Worm (Caenorhabditis elegans) whole organism, L1 larva: ENCODE measurements around the gene F59A1.15.

Experiments
- F16B12.6 ChIP-seq: fragments of 150-350 bp; optimal IDR thresholded peaks from 2 replicates; lab custom pipeline; 2014; ENCODE audit warnings: missing biosample characterization, missing genetic modification characterization
- ceh-88 ChIP-seq: fragments of 200-800 bp; sonication (Bioruptor generic); IDR thresholded peaks from 2 replicates; pipeline ENCODE4 v1.3.6; 2022; ENCODE audit warnings: missing genetic modification characterization, missing compliant biosample characterization
- ceh-90 ChIP-seq: sonication (generic microtip); optimal IDR thresholded peaks from 2 replicates; lab custom pipeline; 2016; ENCODE audit warnings: missing genetic modification characterization, missing compliant biosample characterization
- ces-1 ChIP-seq: fragments of 150-350 bp; optimal IDR thresholded peaks from 2 replicates; lab custom pipeline; 2014; ENCODE audit warnings: missing biosample characterization, missing genetic modification reagents, missing genetic modification characterization
- dsc-1 ChIP-seq: sonication (generic microtip); optimal IDR thresholded peaks from 2 replicates; lab custom pipeline; 2016; ENCODE audit warnings: mild to moderate bottlenecking, missing genetic modification characterization, missing compliant biosample characterization
- efl-1 ChIP-seq, 4 experiments: fragments of 150-350 bp; optimal IDR thresholded peaks in 3 of 4; peaks in 1 of 4; 1 replicate in 1 of 4; 2 replicates in 3 of 4; lab custom pipeline; 2014; ENCODE audit warnings: missing biosample characterization in 2 of 4, missing genetic modification characterization in 2 of 4, missing genetic modification reagents in 2 of 4
- efl-3 ChIP-seq: fragments of 200-800 bp; sonication (Bioruptor generic); optimal IDR thresholded peaks from 2 replicates; lab custom pipeline; 2018; ENCODE audit warnings: mild to moderate bottlenecking, missing genetic modification characterization, missing compliant biosample characterization
- elt-2 ChIP-seq: sonication (generic microtip); optimal IDR thresholded peaks from 2 replicates; lab custom pipeline; 2016; ENCODE audit warnings: missing genetic modification characterization, mild to moderate bottlenecking, inconsistent platforms, missing compliant biosample characterization, missing genetic modification reagents
- ets-5 ChIP-seq: fragments of 200-800 bp; sonication (Bioruptor generic); IDR thresholded peaks from 2 replicates; pipeline ENCODE4 v1.3.6; 2022; ENCODE audit warnings: missing genetic modification characterization, missing compliant biosample characterization
- hpl-2 ChIP-seq: fragments of 150-350 bp; optimal IDR thresholded peaks from 2 replicates; lab custom pipeline; 2014; ENCODE audit warnings: missing biosample characterization, missing genetic modification reagents, missing genetic modification characterization
- jun-1 ChIP-seq: fragments of 150-350 bp; optimal IDR thresholded peaks from 2 replicates; lab custom pipeline; 2014; ENCODE audit warnings: missing biosample characterization, missing genetic modification reagents, missing genetic modification characterization
- lin-14 ChIP-seq: fragments of 200-800 bp; sonication (Bioruptor generic); optimal IDR thresholded peaks from 2 replicates; lab custom pipeline; 2018; ENCODE audit warnings: mild to moderate bottlenecking, missing genetic modification characterization, moderate library complexity, missing compliant biosample characterization
- lin-15B ChIP-seq: fragments of 150-350 bp; sonication (generic microtip); optimal IDR thresholded peaks from 3 replicates; lab custom pipeline; 2014; ENCODE audit warnings: missing biosample characterization, missing genetic modification characterization
- lin-35 ChIP-seq, 2 experiments: fragments of 150-350 bp; optimal IDR thresholded peaks; 2 replicates each; lab custom pipeline; 2014; ENCODE audit warnings: missing biosample characterization in 2 of 2, missing genetic modification characterization in 2 of 2, missing genetic modification reagents in 2 of 2
- mab-9 ChIP-seq: fragments of 200-800 bp; sonication (Bioruptor generic); IDR thresholded peaks from 2 replicates; pipeline ENCODE4 v1.3.6; 2022; ENCODE audit warnings: missing genetic modification reagents, missing genetic modification characterization, missing compliant biosample characterization
- mdl-1 ChIP-seq, 2 experiments: fragments of 150-350 bp; optimal IDR thresholded peaks; 2 replicates each; lab custom pipeline; 2014 to 2017; ENCODE audit warnings: missing biosample characterization in 2 of 2, missing genetic modification characterization in 2 of 2, inconsistent platforms in 1 of 2
- mef-2 ChIP-seq: fragments of 150-350 bp; optimal IDR thresholded peaks from 2 replicates; lab custom pipeline; 2014; ENCODE audit warnings: missing biosample characterization, missing genetic modification characterization
- nhr-19 ChIP-seq: fragments of 200-800 bp; sonication (Bioruptor generic); conservative IDR thresholded peaks from 2 replicates; pipeline ENCODE4 v1.3.6; 2022; ENCODE audit warnings: missing genetic modification characterization, missing compliant biosample characterization
- nhr-20 ChIP-seq: sonication (generic microtip); optimal IDR thresholded peaks from 2 replicates; lab custom pipeline; 2016; ENCODE audit warnings: mild to moderate bottlenecking, missing genetic modification characterization, missing compliant biosample characterization
- nhr-71 ChIP-seq: sonication (generic microtip); optimal IDR thresholded peaks from 2 replicates; lab custom pipeline; 2016; ENCODE audit warnings: mild to moderate bottlenecking, missing genetic modification characterization, moderate library complexity, missing compliant biosample characterization
- nhr-77 ChIP-seq: fragments of 150-350 bp; optimal IDR thresholded peaks from 2 replicates; lab custom pipeline; 2014; ENCODE audit warnings: missing biosample characterization, missing genetic modification characterization
- nhr-85 ChIP-seq: sonication (generic microtip); peaks from one replicate; lab custom pipeline; 2016; ENCODE audit warnings: missing genetic modification characterization, inconsistent platforms, missing compliant biosample characterization
- nhr-90 ChIP-seq: sonication (generic microtip); optimal IDR thresholded peaks from 2 replicates; lab custom pipeline; 2016; ENCODE audit warnings: mild to moderate bottlenecking, missing genetic modification characterization, missing compliant biosample characterization; ENCODE audit not compliant: poor library complexity
- pag-3 ChIP-seq: sonication (generic microtip); optimal IDR thresholded peaks from 2 replicates; lab custom pipeline; 2017; ENCODE audit warnings: missing genetic modification characterization, mild to moderate bottlenecking, missing compliant biosample characterization, antibody characterized with exemption, borderline replicate concordance; ENCODE audit not compliant: insufficient read depth
- pax-3 ChIP-seq: fragments of 200-800 bp; sonication (Bioruptor generic); optimal IDR thresholded peaks from 2 replicates; lab custom pipeline; 2018; ENCODE audit warnings: mild to moderate bottlenecking, missing genetic modification characterization, moderate library complexity, missing compliant biosample characterization
- pqm-1 ChIP-seq: sonication (generic microtip); optimal IDR thresholded peaks from 3 replicates; lab custom pipeline; 2017; ENCODE audit warnings: missing biosample characterization, missing genetic modification characterization
- sup-37 ChIP-seq: fragments of 200-800 bp; sonication (Bioruptor generic); optimal IDR thresholded peaks from 2 replicates; lab custom pipeline; 2018; ENCODE audit warnings: mild to moderate bottlenecking, missing genetic modification characterization, missing compliant biosample characterization
- swsn-7 ChIP-seq: sonication (generic microtip); optimal IDR thresholded peaks from 2 replicates; lab custom pipeline; 2016; ENCODE audit warnings: missing genetic modification characterization, missing compliant biosample characterization
- tlp-1 ChIP-seq: fragments of 150-350 bp; optimal IDR thresholded peaks from 2 replicates; lab custom pipeline; 2014; ENCODE audit warnings: missing biosample characterization, missing genetic modification characterization
- unc-130 ChIP-seq: fragments of 150-350 bp; optimal IDR thresholded peaks from 2 replicates; lab custom pipeline; 2017; ENCODE audit warnings: missing biosample characterization, missing genetic modification characterization, inconsistent platforms
- unc-30 ChIP-seq: sonication (generic microtip); optimal IDR thresholded peaks from 2 replicates; lab custom pipeline; 2017; ENCODE audit warnings: missing biosample characterization, missing genetic modification characterization
- unc-86 ChIP-seq: sonication (generic microtip); optimal IDR thresholded peaks from 2 replicates; lab custom pipeline; 2016; ENCODE audit warnings: missing genetic modification characterization, missing compliant biosample characterization
- unc-98 ChIP-seq: fragments of 200-800 bp; sonication (Bioruptor generic); IDR thresholded peaks from 2 replicates; pipeline ENCODE4 v1.3.6; 2022; ENCODE audit warnings: missing genetic modification characterization, missing compliant biosample characterization
- xbp-1 ChIP-seq: sonication (generic microtip); optimal IDR thresholded peaks from 2 replicates; lab custom pipeline; 2016; ENCODE audit warnings: missing genetic modification characterization, missing compliant biosample characterization
- zag-1 ChIP-seq: fragments of 150-350 bp; optimal IDR thresholded peaks from 2 replicates; lab custom pipeline; 2014; ENCODE audit warnings: missing biosample characterization, missing genetic modification characterization
- zip-4 ChIP-seq: fragments of 200-800 bp; sonication (Bioruptor generic); optimal IDR thresholded peaks from 2 replicates; lab custom pipeline; 2018; ENCODE audit warnings: mild to moderate bottlenecking, missing genetic modification characterization, moderate library complexity, missing compliant biosample characterization

Gene F59A1.15

DNA sequence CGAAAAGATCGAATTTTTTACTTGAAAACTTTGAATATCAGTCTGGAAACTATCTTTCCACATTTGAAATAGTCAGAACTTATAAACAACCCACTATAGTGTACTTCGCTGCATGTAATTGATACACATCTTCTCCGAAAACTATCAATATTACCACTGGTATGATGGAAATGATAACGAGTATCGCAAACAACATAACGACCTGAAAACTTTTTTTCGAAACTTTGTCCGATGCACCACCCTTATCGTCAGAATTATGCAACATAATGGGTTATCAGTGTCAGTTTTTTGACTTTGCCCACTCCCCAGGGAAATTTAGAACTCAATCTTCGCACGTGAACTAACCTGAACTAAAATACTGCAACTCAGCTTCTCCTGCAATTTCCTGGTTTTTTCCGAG is 21.4 kb downstream of the F59A1.15 start:
- TF ChIP-seq pqm-1 (peak; percentile 69), nhr-20 (tag; lab: Kevin White, UChicago) (peak; percentile 44), ets-5 (GFP tag; lab: Robert Waterston, UW) (no peak), unc-30 (tag; lab: Kevin White, UChicago) (no peak), elt-2 (tag; lab: Kevin White, UChicago) (peak; percentile 93), lin-35 (GFP tag; optimal IDR thresholded peaks at IDR 0.05; lab: Kevin White, UChicago) (peak in 1 of 2 experiments; percentile 4)

DNA sequence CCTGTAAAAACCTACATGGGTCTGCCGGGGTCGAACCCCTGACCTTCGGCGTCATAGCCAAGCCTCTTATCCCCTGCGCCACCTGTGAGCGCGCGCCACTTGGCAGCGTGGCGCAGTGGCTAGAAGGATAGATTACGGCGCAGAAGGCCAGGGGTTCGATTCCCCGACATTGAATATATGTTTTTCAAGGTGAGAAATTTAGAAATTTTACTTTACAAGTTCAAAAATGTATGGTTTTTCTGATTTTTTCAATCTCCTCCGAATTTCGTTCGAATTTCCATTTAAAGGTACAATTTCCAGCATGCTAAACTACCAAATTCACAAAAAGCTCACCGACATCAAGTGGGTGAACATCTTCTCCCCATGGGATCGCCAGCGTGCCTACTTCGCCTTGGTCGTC is 23.7 kb downstream of the F59A1.15 start, which contains the start of gene dgat-2:
Gene dgat-2 (plus strand): TSS at position 301 of the 400 bp plus-strand sequence.
- TF ChIP-seq tlp-1 (tag; lab: Kevin White, UChicago): no peak
- no peak for TF ChIP-seq nhr-77 (tag; lab: Kevin White, UChicago)
- no peak for TF ChIP-seq dsc-1 (tag; lab: Kevin White, UChicago)
- no peak for TF ChIP-seq F16B12.6
- TF ChIP-seq swsn-7 (tag; lab: Kevin White, UChicago): no peak
- no peak for TF ChIP-seq ces-1 (GFP tag; lab: Kevin White, UChicago)
- no peak for TF ChIP-seq lin-14 (GFP tag; lab: Kevin White, UChicago)

DNA sequence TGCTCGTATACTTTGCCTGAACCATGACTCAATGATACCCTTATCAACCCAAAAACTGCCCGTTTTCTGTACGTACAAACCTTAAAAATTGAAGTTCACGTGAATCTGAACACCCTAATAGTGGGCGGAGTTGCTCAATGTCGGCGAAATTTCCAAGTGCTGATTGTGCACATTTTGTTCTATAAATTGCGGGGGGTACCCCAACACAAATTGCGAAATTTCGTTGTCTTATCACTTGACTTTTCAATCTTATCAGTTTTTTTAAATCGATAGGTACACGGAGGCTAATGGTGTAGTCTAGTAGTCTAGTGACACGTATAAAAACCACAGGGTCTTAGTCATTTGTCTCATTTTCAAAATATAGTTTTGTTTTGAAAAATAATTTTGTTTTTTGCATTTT is 24.4 kb downstream of the F59A1.15 start, which contains the start of gene fbxa-108:
Gene fbxa-108 (minus strand): TSS at position 158 of the 400 bp plus-strand sequence.
- peak; percentile 28 for TF ChIP-seq hpl-2
- peak; percentile 94 for TF ChIP-seq pqm-1
- peak; percentile 24 for TF ChIP-seq jun-1
- TF ChIP-seq zip-4 (GFP tag; lab: Kevin White, UChicago): peak; percentile 20
- peak; percentile 64 for TF ChIP-seq nhr-20 (tag; lab: Kevin White, UChicago)
- no peak for TF ChIP-seq mab-9 (GFP tag; lab: Robert Waterston, UW)
- TF ChIP-seq lin-15B (tag; lab: Kevin White, UChicago): no peak
- TF ChIP-seq nhr-19 (GFP tag; lab: Robert Waterston, UW): peak; percentile 36
- TF ChIP-seq lin-35 (GFP tag; optimal IDR thresholded peaks at IDR 0.05; lab: Kevin White, UChicago): peak in 1 of 2 experiments; percentile 40
- peak; percentile 65 for TF ChIP-seq nhr-90 (tag; lab: Kevin White, UChicago)
- TF ChIP-seq elt-2 (tag; lab: Kevin White, UChicago): peak; percentile 99
- no peak for TF ChIP-seq sup-37
- TF ChIP-seq mdl-1 (tag; optimal IDR thresholded peaks at IDR 0.05; lab: Kevin White, UChicago): peak in 1 of 2 experiments; percentile 52

DNA sequence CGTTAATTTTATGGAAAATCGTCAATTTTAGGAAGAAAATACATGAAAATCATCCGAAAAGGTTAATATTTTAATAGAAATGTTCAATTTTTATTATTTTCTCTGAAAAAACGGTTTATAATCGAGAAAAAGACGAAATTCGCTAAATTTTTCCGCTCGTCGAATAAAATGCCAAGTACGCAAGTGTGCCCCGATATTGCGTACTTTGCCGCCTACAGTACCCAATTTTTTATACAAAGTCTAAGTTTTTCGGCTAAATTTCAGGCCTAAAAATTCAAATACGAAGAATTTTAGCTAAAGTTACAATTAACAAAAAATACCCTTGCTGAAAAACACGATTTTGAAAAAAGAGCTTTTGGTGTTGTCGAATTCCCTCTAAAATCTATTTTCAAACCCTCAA is 24.8 kb downstream of the F59A1.15 start:
- TF ChIP-seq efl-1 (optimal IDR thresholded peaks at IDR 0.05; lab: Kevin White, UChicago): no peak
- no peak for TF ChIP-seq efl-1 (GFP tag; optimal IDR thresholded peaks at IDR 0.05 in 1 of 2; lab: Kevin White, UChicago)
- no peak for TF ChIP-seq lin-35 (GFP tag; optimal IDR thresholded peaks at IDR 0.05; lab: Kevin White, UChicago)
- TF ChIP-seq nhr-85 (tag; lab: Kevin White, UChicago): peak; percentile 5

DNA sequence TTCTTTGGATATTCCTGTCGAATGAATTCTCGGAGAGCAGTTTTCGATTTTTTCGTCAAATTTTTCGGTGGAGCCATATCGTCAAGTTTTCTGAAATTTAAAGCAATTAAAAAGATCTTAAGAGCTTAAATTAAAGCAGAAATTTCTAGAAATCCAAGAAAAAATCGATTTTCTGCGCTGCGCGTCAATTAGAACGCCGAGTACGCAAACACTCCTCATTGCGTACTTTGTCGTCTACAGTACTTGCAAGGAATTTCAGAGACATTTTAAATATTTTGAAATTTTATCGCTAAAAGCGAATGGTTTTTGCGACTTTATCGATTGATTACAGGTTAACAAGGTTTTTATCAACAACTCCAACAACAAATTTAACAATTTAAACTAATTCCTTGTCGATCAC is 28.5 kb downstream of the F59A1.15 start:
- no peak for TF ChIP-seq unc-86
- TF ChIP-seq efl-3 (GFP tag; lab: Kevin White, UChicago): no peak
- no peak for TF ChIP-seq mef-2 (tag; lab: Kevin White, UChicago)
- no peak for TF ChIP-seq pqm-1
- no peak for TF ChIP-seq unc-130 (tag; lab: Kevin White, UChicago)
- no peak for TF ChIP-seq nhr-90 (tag; lab: Kevin White, UChicago)
- TF ChIP-seq ces-1 (GFP tag; lab: Kevin White, UChicago): no peak
- TF ChIP-seq unc-98 (GFP tag; lab: Robert Waterston, UW): no peak
- TF ChIP-seq nhr-71: no peak
- no peak for TF ChIP-seq F16B12.6
- no peak for TF ChIP-seq ceh-88 (GFP tag; lab: Robert Waterston, UW)
- no peak for TF ChIP-seq tlp-1 (tag; lab: Kevin White, UChicago)
- no peak for TF ChIP-seq nhr-20 (tag; lab: Kevin White, UChicago)
- no peak for TF ChIP-seq zag-1 (tag; lab: Kevin White, UChicago)
- TF ChIP-seq pag-3: no peak
- no peak for TF ChIP-seq ceh-90 (tag; lab: Kevin White, UChicago)
- TF ChIP-seq pax-3 (tag; lab: Kevin White, UChicago): no peak
- TF ChIP-seq xbp-1 (tag; lab: Kevin White, UChicago): no peak
